Worm (Caenorhabditis elegans) whole organism, L1 larva: ENCODE data around the gene F46G11.4.

ENCODE experiments used
- C16A3.4 ChIP-seq: fragments of 150-350 bp; optimal IDR thresholded peaks from 2 replicates; lab custom pipeline; 2014; ENCODE audit warnings: missing biosample characterization, missing genetic modification characterization
- Y116A8C.19 ChIP-seq: sonication (generic microtip); optimal IDR thresholded peaks from 2 replicates; lab custom pipeline; 2016; ENCODE audit warnings: missing compliant biosample characterization, missing genetic modification characterization, borderline replicate concordance
- aly-2 ChIP-seq: fragments of 150-350 bp; optimal IDR thresholded peaks from 2 replicates; lab custom pipeline; 2014; ENCODE audit warnings: missing biosample characterization, missing genetic modification characterization
- blmp-1 ChIP-seq: fragments of 150-350 bp; optimal IDR thresholded peaks from 2 replicates; lab custom pipeline; 2014; ENCODE audit warnings: missing biosample characterization, missing genetic modification characterization
- ceh-63 ChIP-seq: fragments of 200-800 bp; sonication (Bioruptor generic); optimal IDR thresholded peaks from 2 replicates; lab custom pipeline; 2018; ENCODE audit warnings: mild to moderate bottlenecking, missing genetic modification characterization, missing compliant biosample characterization
- ceh-82 ChIP-seq, 3 experiments: fragments of 150-350 bp in 1 of 3; sonication (generic microtip) in 2 of 3; optimal IDR thresholded peaks; 2 replicates each; lab custom pipeline; 2014 to 2017; ENCODE audit warnings: missing biosample characterization in 3 of 3, missing genetic modification characterization in 3 of 3
- ceh-90 ChIP-seq: sonication (generic microtip); optimal IDR thresholded peaks from 2 replicates; lab custom pipeline; 2016; ENCODE audit warnings: missing genetic modification characterization, missing compliant biosample characterization
- dpl-1 ChIP-seq, 3 experiments: fragments of 150-350 bp in 2 of 3; sonication (generic microtip) in 1 of 3; optimal IDR thresholded peaks; 2 replicates each; lab custom pipeline; 2014 to 2017; ENCODE audit warnings: missing biosample characterization in 3 of 3, missing genetic modification characterization in 3 of 3, missing genetic modification reagents in 3 of 3
- dsc-1 ChIP-seq: sonication (generic microtip); optimal IDR thresholded peaks from 2 replicates; lab custom pipeline; 2016; ENCODE audit warnings: mild to moderate bottlenecking, missing genetic modification characterization, missing compliant biosample characterization
- efl-1 ChIP-seq, 4 experiments: fragments of 150-350 bp; optimal IDR thresholded peaks in 3 of 4; peaks in 1 of 4; 1 replicate in 1 of 4; 2 replicates in 3 of 4; lab custom pipeline; 2014; ENCODE audit warnings: missing biosample characterization in 2 of 4, missing genetic modification characterization in 2 of 4, missing genetic modification reagents in 2 of 4
- elt-2 ChIP-seq: sonication (generic microtip); optimal IDR thresholded peaks from 2 replicates; lab custom pipeline; 2016; ENCODE audit warnings: missing genetic modification characterization, mild to moderate bottlenecking, inconsistent platforms, missing compliant biosample characterization, missing genetic modification reagents
- elt-3 ChIP-seq, 6 experiments: fragments of 150-350 bp in 1 of 6; sonication (generic microtip); optimal IDR thresholded peaks; 2 replicates each; lab custom pipeline; 2017 to 2018; ENCODE audit warnings: missing biosample characterization in 6 of 6, missing genetic modification characterization in 6 of 6, inconsistent platforms in 1 of 6
- fkh-10 ChIP-seq: sonication (generic microtip); optimal IDR thresholded peaks from 2 replicates; lab custom pipeline; 2017; ENCODE audit warnings: missing biosample characterization, missing genetic modification reagents, missing genetic modification characterization
- hlh-17 ChIP-seq: fragments of 200-800 bp; sonication (Bioruptor generic); optimal IDR thresholded peaks from 2 replicates; lab custom pipeline; 2018; ENCODE audit warnings: missing genetic modification characterization, mild to moderate bottlenecking, missing compliant biosample characterization, moderate library complexity, borderline replicate concordance
- hpl-2 ChIP-seq: fragments of 150-350 bp; optimal IDR thresholded peaks from 2 replicates; lab custom pipeline; 2014; ENCODE audit warnings: missing biosample characterization, missing genetic modification reagents, missing genetic modification characterization
- isw-1 ChIP-seq: fragments of 200-800 bp; sonication (Bioruptor generic); IDR thresholded peaks from 2 replicates; pipeline ENCODE4 v1.3.6; 2022; ENCODE audit warnings: missing genetic modification characterization, missing compliant biosample characterization
- jun-1 ChIP-seq: fragments of 150-350 bp; optimal IDR thresholded peaks from 2 replicates; lab custom pipeline; 2014; ENCODE audit warnings: missing biosample characterization, missing genetic modification reagents, missing genetic modification characterization
- lin-13 ChIP-seq: fragments of 150-350 bp; optimal IDR thresholded peaks from 2 replicates; lab custom pipeline; 2014; ENCODE audit warnings: missing biosample characterization, missing genetic modification reagents, missing genetic modification characterization
- lin-14 ChIP-seq: fragments of 200-800 bp; sonication (Bioruptor generic); optimal IDR thresholded peaks from 2 replicates; lab custom pipeline; 2018; ENCODE audit warnings: mild to moderate bottlenecking, missing genetic modification characterization, moderate library complexity, missing compliant biosample characterization
- lin-35 ChIP-seq, 2 experiments: fragments of 150-350 bp; optimal IDR thresholded peaks; 2 replicates each; lab custom pipeline; 2014; ENCODE audit warnings: missing biosample characterization in 2 of 2, missing genetic modification characterization in 2 of 2, missing genetic modification reagents in 2 of 2
- lin-39 ChIP-seq: fragments of 150-350 bp; optimal IDR thresholded peaks from 2 replicates; lab custom pipeline; 2014; ENCODE audit warnings: missing biosample characterization, missing genetic modification reagents, missing genetic modification characterization
- lir-3 ChIP-seq: sonication (generic microtip); optimal IDR thresholded peaks from 2 replicates; lab custom pipeline; 2016; ENCODE audit warnings: mild to moderate bottlenecking, missing genetic modification characterization, moderate library complexity, missing compliant biosample characterization; ENCODE audit not compliant: poor library complexity
- mef-2 ChIP-seq: fragments of 150-350 bp; optimal IDR thresholded peaks from 2 replicates; lab custom pipeline; 2014; ENCODE audit warnings: missing biosample characterization, missing genetic modification characterization
- mep-1 ChIP-seq: fragments of 150-350 bp; optimal IDR thresholded peaks from 2 replicates; lab custom pipeline; 2014; ENCODE audit warnings: missing biosample characterization, missing genetic modification characterization
- nhr-19 ChIP-seq: fragments of 200-800 bp; sonication (Bioruptor generic); conservative IDR thresholded peaks from 2 replicates; pipeline ENCODE4 v1.3.6; 2022; ENCODE audit warnings: missing genetic modification characterization, missing compliant biosample characterization
- nhr-20 ChIP-seq: sonication (generic microtip); optimal IDR thresholded peaks from 2 replicates; lab custom pipeline; 2016; ENCODE audit warnings: mild to moderate bottlenecking, missing genetic modification characterization, missing compliant biosample characterization
- nhr-71 ChIP-seq: sonication (generic microtip); optimal IDR thresholded peaks from 2 replicates; lab custom pipeline; 2016; ENCODE audit warnings: mild to moderate bottlenecking, missing genetic modification characterization, moderate library complexity, missing compliant biosample characterization
- nhr-77 ChIP-seq: fragments of 150-350 bp; optimal IDR thresholded peaks from 2 replicates; lab custom pipeline; 2014; ENCODE audit warnings: missing biosample characterization, missing genetic modification characterization
- nhr-85 ChIP-seq: sonication (generic microtip); peaks from one replicate; lab custom pipeline; 2016; ENCODE audit warnings: missing genetic modification characterization, inconsistent platforms, missing compliant biosample characterization
- nhr-90 ChIP-seq: sonication (generic microtip); optimal IDR thresholded peaks from 2 replicates; lab custom pipeline; 2016; ENCODE audit warnings: mild to moderate bottlenecking, missing genetic modification characterization, missing compliant biosample characterization; ENCODE audit not compliant: poor library complexity
- pax-3 ChIP-seq: fragments of 200-800 bp; sonication (Bioruptor generic); optimal IDR thresholded peaks from 2 replicates; lab custom pipeline; 2018; ENCODE audit warnings: mild to moderate bottlenecking, missing genetic modification characterization, moderate library complexity, missing compliant biosample characterization
- snu-23 ChIP-seq: sonication (generic microtip); optimal IDR thresholded peaks from 2 replicates; lab custom pipeline; 2016; ENCODE audit warnings: missing genetic modification characterization, missing compliant biosample characterization
- sox-4 ChIP-seq: sonication (generic microtip); optimal IDR thresholded peaks from 2 replicates; lab custom pipeline; 2016; ENCODE audit warnings: missing genetic modification characterization, missing compliant biosample characterization
- sup-37 ChIP-seq: fragments of 200-800 bp; sonication (Bioruptor generic); optimal IDR thresholded peaks from 2 replicates; lab custom pipeline; 2018; ENCODE audit warnings: mild to moderate bottlenecking, missing genetic modification characterization, missing compliant biosample characterization
- swsn-7 ChIP-seq: sonication (generic microtip); optimal IDR thresholded peaks from 2 replicates; lab custom pipeline; 2016; ENCODE audit warnings: missing genetic modification characterization, missing compliant biosample characterization
- tlp-1 ChIP-seq: fragments of 150-350 bp; optimal IDR thresholded peaks from 2 replicates; lab custom pipeline; 2014; ENCODE audit warnings: missing biosample characterization, missing genetic modification characterization
- unc-130 ChIP-seq: fragments of 150-350 bp; optimal IDR thresholded peaks from 2 replicates; lab custom pipeline; 2017; ENCODE audit warnings: missing biosample characterization, missing genetic modification characterization, inconsistent platforms
- unc-30 ChIP-seq: sonication (generic microtip); optimal IDR thresholded peaks from 2 replicates; lab custom pipeline; 2017; ENCODE audit warnings: missing biosample characterization, missing genetic modification characterization
- unc-62 ChIP-seq: fragments of 150-350 bp; optimal IDR thresholded peaks from 2 replicates; lab custom pipeline; 2014; ENCODE audit warnings: missing biosample characterization, missing genetic modification reagents, missing genetic modification characterization
- unc-98 ChIP-seq: fragments of 200-800 bp; sonication (Bioruptor generic); IDR thresholded peaks from 2 replicates; pipeline ENCODE4 v1.3.6; 2022; ENCODE audit warnings: missing genetic modification characterization, missing compliant biosample characterization
- vab-15 ChIP-seq: sonication (generic microtip); optimal IDR thresholded peaks from 2 replicates; lab custom pipeline; 2017; ENCODE audit warnings: missing genotype, mild to moderate bottlenecking, missing genetic modification characterization, missing compliant biosample characterization
- xbp-1 ChIP-seq: sonication (generic microtip); optimal IDR thresholded peaks from 2 replicates; lab custom pipeline; 2016; ENCODE audit warnings: missing genetic modification characterization, missing compliant biosample characterization
- zip-4 ChIP-seq: fragments of 200-800 bp; sonication (Bioruptor generic); optimal IDR thresholded peaks from 2 replicates; lab custom pipeline; 2018; ENCODE audit warnings: mild to moderate bottlenecking, missing genetic modification characterization, moderate library complexity, missing compliant biosample characterization
- ztf-4 ChIP-seq: fragments of 150-350 bp; optimal IDR thresholded peaks from 2 replicates; lab custom pipeline; 2014; ENCODE audit warnings: missing biosample characterization, missing genetic modification characterization

The F46G11.4 gene

ce11 chrX:5841060-5841642 is 42.6 kb upstream of the F46G11.4 start, which contains the start of gene puf-9 (continued):
- TF ChIP-seq nhr-90 (peak; percentile 100), nhr-85 (tag; lab: Kevin White, UChicago) (peak; percentile 100), ceh-63 (no peak)

ce11 chrX:5839643-5840042 is 41.1 kb upstream of the F46G11.4 start, which contains the start of gene dct-11:
Gene dct-11, minus strand, starts transcription at chrX:5839778.
- TF ChIP-seq elt-2 (tag; lab: Kevin White, UChicago) (peak; percentile 63), dsc-1 (tag; lab: Kevin White, UChicago) (no peak), lin-35 (GFP tag; optimal IDR thresholded peaks at IDR 0.05; lab: Kevin White, UChicago) (peak in 1 of 2 experiments; percentile 33)

- TF ChIP-seq blmp-1 (tag; lab: Kevin White, UChicago) (no peak), nhr-85 (tag; lab: Kevin White, UChicago) (no peak), unc-62 (GFP tag; lab: Kevin White, UChicago) (no peak), lin-39 (tag; lab: Kevin White, UChicago) (no peak), jun-1 (tag; lab: Kevin White, UChicago) (no peak), tlp-1 (tag; lab: Kevin White, UChicago) (no peak), hpl-2 (no peak), mep-1 (tag; lab: Kevin White, UChicago) (no peak), isw-1 (GFP tag; lab: Robert Waterston, UW) (no peak), C16A3.4 (tag; lab: Kevin White, UChicago) (no peak), vab-15 (tag; lab: Kevin White, UChicago) (no peak), ztf-4 (tag; lab: Kevin White, UChicago) (no peak), lir-3 (tag; lab: Kevin White, UChicago) (no peak), aly-2 (no peak), efl-1 (optimal IDR thresholded peaks at IDR 0.05; lab: Kevin White, UChicago) (no peak), efl-1 (GFP tag; optimal IDR thresholded peaks at IDR 0.05 in 1 of 2; lab: Kevin White, UChicago) (no peak), fkh-10 (GFP tag; lab: Kevin White, UChicago) (no peak), unc-98 (GFP tag; lab: Robert Waterston, UW) (no peak), sox-4 (no peak), dpl-1 (GFP tag; optimal IDR thresholded peaks at IDR 0.05; lab: Kevin White, UChicago) (no peak), mef-2 (no peak)
These were observed 40.6 kb upstream of the F46G11.4 start for ce11 chrX:5839143-5839542.

- TF ChIP-seq elt-3 (tag; optimal IDR thresholded peaks at IDR 0.05; lab: Kevin White, UChicago) (peak in 1 of 6 experiments; percentile 64), nhr-71 (tag; lab: Kevin White, UChicago) (peak; percentile 79), unc-130 (tag; lab: Kevin White, UChicago) (no peak), ceh-82 (tag; optimal IDR thresholded peaks at IDR 0.05; lab: Kevin White, UChicago) (no peak), pax-3 (no peak), nhr-20 (peak; percentile 40), nhr-77 (tag; lab: Kevin White, UChicago) (no peak), lin-39 (tag; lab: Kevin White, UChicago) (peak; percentile 6), ztf-4 (tag; lab: Kevin White, UChicago) (peak; percentile 43), Y116A8C.19 (tag; lab: Kevin White, UChicago) (no peak), hlh-17 (GFP tag; lab: Kevin White, UChicago) (no peak), nhr-90 (no peak), lir-3 (tag; lab: Kevin White, UChicago) (peak; percentile 12), hpl-2 (no peak), nhr-19 (peak; percentile 40), lin-14 (GFP tag; lab: Kevin White, UChicago) (peak; percentile 86), snu-23 (GFP tag; lab: Kevin White, UChicago) (peak; percentile 49), swsn-7 (no peak), aly-2 (no peak), jun-1 (tag; lab: Kevin White, UChicago) (no peak), lin-35 (GFP tag; optimal IDR thresholded peaks at IDR 0.05; lab: Kevin White, UChicago) (peak in 1 of 2 experiments; percentile 47), xbp-1 (tag; lab: Kevin White, UChicago) (no peak), unc-30 (tag; lab: Kevin White, UChicago) (no peak), nhr-85 (tag; lab: Kevin White, UChicago) (peak; percentile 56), zip-4 (GFP tag; lab: Kevin White, UChicago) (no peak), blmp-1 (tag; lab: Kevin White, UChicago) (peak; percentile 37), lin-13 (GFP tag; lab: Kevin White, UChicago) (peak; percentile 18), sup-37 (GFP tag; lab: Kevin White, UChicago) (no peak), ceh-90 (tag; lab: Kevin White, UChicago) (no peak)
These were observed 38.4 kb upstream of the F46G11.4 start for ce11 chrX:5837035-5837434.
